Worm (Caenorhabditis elegans): ENCODE measurements around the gene blos-7.

- no peak for TF ChIP-seq nhr-237 (tag; optimal IDR thresholded peaks at IDR 0.05)
- TF ChIP-seq nhr-76 (tag; optimal IDR thresholded peaks at IDR 0.05): no peak
- no peak for TF ChIP-seq nhr-12 (tag; optimal IDR thresholded peaks at IDR 0.05)
- TF ChIP-seq nhr-28 (tag; optimal IDR thresholded peaks at IDR 0.05): no peak
- no peak for TF ChIP-seq lsy-2 (tag; optimal IDR thresholded peaks at IDR 0.05)
Measured at ce11 chrIV:3599958-3600357, 17.3 kb upstream of the blos-7 start, which contains the start of gene Y37E11B.7.
